Worm (Caenorhabditis elegans): Measurements from ENCODE around the gene C54D10.4.

The C54D10.4 gene

ce11 chrV:12411909-12412308 lies 8.8 kb downstream of the C54D10.4 start, which contains the start of gene cdr-7:
cdr-7 (minus strand) TSS chrV:12412113.
- TF ChIP-seq hmg-11 (tag; optimal IDR thresholded peaks at IDR 0.05) (no peak), daf-12 (tag; optimal IDR thresholded peaks at IDR 0.05) (no peak), fkh-2 (tag; optimal IDR thresholded peaks at IDR 0.05) (no peak), tbx-2 (tag; optimal IDR thresholded peaks at IDR 0.05) (no peak), ztf-11 (tag; optimal IDR thresholded peaks at IDR 0.05) (no peak), lin-39 (tag; optimal IDR thresholded peaks at IDR 0.05) (no peak), elt-3 (tag; optimal IDR thresholded peaks at IDR 0.05) (peak in 1 of 3 experiments; percentile 45), nhr-25 (tag; optimal IDR thresholded peaks at IDR 0.05) (peak; percentile 41), elt-1 (tag; optimal IDR thresholded peaks at IDR 0.05) (peak; percentile 89), nhr-77 (tag; optimal IDR thresholded peaks at IDR 0.05) (no peak)

ce11 chrV:12410416-12411001 lies 10.2 kb downstream of the C54D10.4 start, which contains the start of gene hrg-2:
hrg-2 (minus strand) TSS chrV:12410513.
- no peak for TF ChIP-seq ZK546.5 (tag; optimal IDR thresholded peaks at IDR 0.05)
- no peak for TF ChIP-seq nhr-23 (tag; optimal IDR thresholded peaks at IDR 0.05)
- TF ChIP-seq nhr-12 (tag; optimal IDR thresholded peaks at IDR 0.05), result no peak
- TF ChIP-seq skn-1 (tag; optimal IDR thresholded peaks at IDR 0.05), result no peak
- no peak for TF ChIP-seq eor-1 (tag; optimal IDR thresholded peaks at IDR 0.05)
- no peak for TF ChIP-seq unc-39 (tag; optimal IDR thresholded peaks at IDR 0.05)
- no peak for TF ChIP-seq nfya-1 (tag; optimal IDR thresholded peaks at IDR 0.05; ENCODE audit: insufficient read depth)
- TF ChIP-seq fkh-2 (tag; optimal IDR thresholded peaks at IDR 0.05), result no peak

ce11 chrV:12408996-12409395 lies 11.7 kb downstream of the C54D10.4 start:
- peak; percentile 62 for TF ChIP-seq pha-4 (tag; optimal IDR thresholded peaks at IDR 0.05)
- TF ChIP-seq nhr-77 (tag; optimal IDR thresholded peaks at IDR 0.05), result no peak
- peak; percentile 0 for TF ChIP-seq nfya-1 (tag; optimal IDR thresholded peaks at IDR 0.05; ENCODE audit: insufficient read depth)
- no peak for TF ChIP-seq tbx-2 (tag; optimal IDR thresholded peaks at IDR 0.05)
- TF ChIP-seq ZK546.5 (tag; optimal IDR thresholded peaks at IDR 0.05), result no peak
- peak; percentile 1 for TF ChIP-seq pqm-1 (tag; optimal IDR thresholded peaks at IDR 0.05)
- peak; percentile 6 for TF ChIP-seq elt-2 (tag; optimal IDR thresholded peaks at IDR 0.05)
- no peak for TF ChIP-seq nhr-12 (tag; optimal IDR thresholded peaks at IDR 0.05)

- TF ChIP-seq pha-4 (tag; optimal IDR thresholded peaks at IDR 0.05) (no peak), fkh-10 (GFP tag; optimal IDR thresholded peaks at IDR 0.05) (no peak), snpc-4 (tag; optimal IDR thresholded peaks at IDR 0.05) (no peak), ztf-11 (tag; optimal IDR thresholded peaks at IDR 0.05) (no peak), ZK546.5 (tag; optimal IDR thresholded peaks at IDR 0.05) (no peak), lin-39 (tag; optimal IDR thresholded peaks at IDR 0.05) (no peak), sea-2 (GFP tag; optimal IDR thresholded peaks at IDR 0.05) (no peak), elt-2 (tag; optimal IDR thresholded peaks at IDR 0.05) (no peak), mdl-1 (tag; optimal IDR thresholded peaks at IDR 0.05) (no peak), zag-1 (tag; optimal IDR thresholded peaks at IDR 0.05) (no peak), ceh-28 (tag; optimal IDR thresholded peaks at IDR 0.05) (no peak)
Measured at ce11 chrV:12408525-12408924, 12.2 kb downstream of the C54D10.4 start, which contains the start of gene cdr-4. cdr-4 (minus strand) TSS chrV:12408625.

ce11 chrV:12406514-12406913 lies 14.2 kb downstream of the C54D10.4 start:
- TF ChIP-seq nhr-77 (tag; optimal IDR thresholded peaks at IDR 0.05), result no peak
- no peak for TF ChIP-seq nhr-23 (tag; optimal IDR thresholded peaks at IDR 0.05)
- no peak for TF ChIP-seq snpc-4 (tag; optimal IDR thresholded peaks at IDR 0.05)
- no peak for TF ChIP-seq nhr-12 (tag; optimal IDR thresholded peaks at IDR 0.05)
- TF ChIP-seq ceh-82 (tag; optimal IDR thresholded peaks at IDR 0.05), result no peak
- TF ChIP-seq nhr-28 (tag; optimal IDR thresholded peaks at IDR 0.05), result no peak
- no peak for TF ChIP-seq egl-27 (tag; optimal IDR thresholded peaks at IDR 0.05)
- no peak for TF ChIP-seq ama-1 (optimal IDR thresholded peaks at IDR 0.05)
- no peak for TF ChIP-seq nhr-11 (tag; optimal IDR thresholded peaks at IDR 0.05)
- TF ChIP-seq mdl-1 (tag; optimal IDR thresholded peaks at IDR 0.05), result no peak
- TF ChIP-seq elt-3 (tag; optimal IDR thresholded peaks at IDR 0.05), result no peak
- TF ChIP-seq fkh-10 (GFP tag; optimal IDR thresholded peaks at IDR 0.05), result no peak
- TF ChIP-seq ceh-16 (tag; optimal IDR thresholded peaks at IDR 0.05), result no peak
- no peak for TF ChIP-seq elt-2 (tag; optimal IDR thresholded peaks at IDR 0.05)
- TF ChIP-seq ztf-11 (tag; optimal IDR thresholded peaks at IDR 0.05), result no peak
- TF ChIP-seq zag-1 (tag; optimal IDR thresholded peaks at IDR 0.05), result no peak
- TF ChIP-seq hmg-11 (tag; optimal IDR thresholded peaks at IDR 0.05), result no peak
- TF ChIP-seq unc-62 (GFP tag; optimal IDR thresholded peaks at IDR 0.05), result no peak

All from whole organism, L3 larva.